Fruit fly (Drosophila melanogaster) whole organism, embryonic: Measurements from ENCODE around the gene Ir68b.
A peak's percentile ranks its signal among the peaks of the same experiment; 100 is the strongest.

Experiments
- B-H2 ChIP-seq: fragments of 200-800 bp; sonication (Bioruptor generic); optimal IDR thresholded peaks from 2 replicates; lab custom pipeline; 2018; ENCODE audit warnings: missing biosample characterization, mild to moderate bottlenecking, missing genetic modification characterization
- Blimp-1 ChIP-seq: fragments of 200-800 bp; sonication (Bioruptor generic); optimal IDR thresholded peaks from 3 replicates; lab custom pipeline; 2018; ENCODE audit warnings: missing biosample characterization, missing genetic modification characterization, mild to moderate bottlenecking, moderate library complexity, missing genetic modification reagents
- BtbVII ChIP-seq: fragments of 200-800 bp; sonication (Bioruptor generic); optimal IDR thresholded peaks from 3 replicates; lab custom pipeline; 2017; ENCODE audit warnings: missing biosample characterization, mild to moderate bottlenecking, missing genetic modification characterization
- CG10321 ChIP-seq: fragments of 200-800 bp; sonication (Bioruptor generic); IDR thresholded peaks from 2 replicates; pipeline ENCODE4 v1.3.6; 2022; ENCODE audit warnings: missing biosample characterization, missing genetic modification characterization
- CG10959 ChIP-seq: fragments of 200-800 bp; sonication (Bioruptor generic); IDR thresholded peaks from 2 replicates; pipeline ENCODE4 v1.3.6; 2022; ENCODE audit warnings: missing biosample characterization, missing genetic modification characterization
- CG11247 ChIP-seq: fragments of 200-800 bp; sonication (Bioruptor generic); IDR thresholded peaks from 2 replicates; pipeline ENCODE4 v1.3.6; 2022; ENCODE audit warnings: missing biosample characterization, missing genetic modification characterization
- CG12299 ChIP-seq: fragments of 200-800 bp; sonication (Bioruptor generic); optimal IDR thresholded peaks from 2 replicates; lab custom pipeline; 2018; ENCODE audit warnings: missing biosample characterization, mild to moderate bottlenecking, missing genetic modification characterization
- CG13624 ChIP-seq: fragments of 200-800 bp; sonication (Bioruptor generic); optimal IDR thresholded peaks from 2 replicates; lab custom pipeline; 2016; ENCODE audit warnings: missing biosample characterization, missing genetic modification characterization
- CG13894 ChIP-seq: fragments of 200-800 bp; sonication (Bioruptor generic); optimal IDR thresholded peaks from 3 replicates; lab custom pipeline; 2018; ENCODE audit warnings: missing biosample characterization, mild to moderate bottlenecking, missing genetic modification characterization, moderate library complexity
- CG14965 ChIP-seq: fragments of 200-800 bp; sonication (Bioruptor generic); optimal IDR thresholded peaks from 2 replicates; lab custom pipeline; 2016; ENCODE audit warnings: missing biosample characterization, missing genetic modification characterization, borderline replicate concordance
- CG1603 ChIP-seq: fragments of 200-800 bp; sonication (Bioruptor generic); optimal IDR thresholded peaks from 2 replicates; lab custom pipeline; 2019; ENCODE audit warnings: missing biosample characterization, mild to moderate bottlenecking, missing genetic modification characterization, moderate library complexity
- CG16815 ChIP-seq: fragments of 200-800 bp; sonication (Bioruptor generic); optimal IDR thresholded peaks from 3 replicates; lab custom pipeline; 2017; ENCODE audit warnings: missing biosample characterization, mild to moderate bottlenecking, missing genetic modification characterization
- CG2116 ChIP-seq: fragments of 200-800 bp; sonication (Bioruptor generic); optimal IDR thresholded peaks from 3 replicates; lab custom pipeline; 2018; ENCODE audit warnings: missing biosample characterization, mild to moderate bottlenecking, missing genetic modification characterization
- CG30020 ChIP-seq: fragments of 200-800 bp; optimal IDR thresholded peaks from 2 replicates; lab custom pipeline; 2019; ENCODE audit warnings: missing biosample characterization, mild to moderate bottlenecking, missing genetic modification characterization, moderate library complexity
- CG30403 ChIP-seq: fragments of 200-800 bp; sonication (Bioruptor generic); optimal IDR thresholded peaks from 3 replicates; lab custom pipeline; 2016; ENCODE audit warnings: missing biosample characterization, missing genetic modification characterization
- CG3995 ChIP-seq: fragments of 200-800 bp; sonication (Bioruptor generic); optimal IDR thresholded peaks from 3 replicates; lab custom pipeline; 2016; ENCODE audit warnings: missing biosample characterization, missing genetic modification characterization
- CG4282 ChIP-seq: fragments of 200-800 bp; sonication (Bioruptor generic); optimal IDR thresholded peaks from 2 replicates; lab custom pipeline; 2016; ENCODE audit warnings: missing biosample characterization, missing genetic modification characterization
- CG43689 ChIP-seq: fragments of 200-800 bp; sonication (Bioruptor generic); IDR thresholded peaks from 2 replicates; pipeline ENCODE4 v1.3.6; 2022; ENCODE audit warnings: missing biosample characterization, missing genetic modification characterization
- CG4404 ChIP-seq: fragments of 200-800 bp; sonication (Bioruptor generic); IDR thresholded peaks from 2 replicates; pipeline ENCODE4 v1.3.6; 2022; ENCODE audit warnings: missing biosample characterization, missing genetic modification characterization
- CG4424 ChIP-seq: fragments of 200-800 bp; sonication (Bioruptor generic); optimal IDR thresholded peaks from 3 replicates; lab custom pipeline; 2016; ENCODE audit warnings: missing biosample characterization, missing genetic modification characterization
- CG4707 ChIP-seq: fragments of 200-800 bp; sonication (Bioruptor generic); optimal IDR thresholded peaks from 2 replicates; lab custom pipeline; 2018; ENCODE audit warnings: missing biosample characterization, mild to moderate bottlenecking, missing genetic modification characterization, moderate library complexity
- CG6854 ChIP-seq: fragments of 200-800 bp; sonication (Bioruptor generic); optimal IDR thresholded peaks from 3 replicates; lab custom pipeline; 2017; ENCODE audit warnings: missing biosample characterization, mild to moderate bottlenecking, missing genetic modification characterization
- CG9817 ChIP-seq: fragments of 200-800 bp; sonication (Bioruptor generic); optimal IDR thresholded peaks from 2 replicates; lab custom pipeline; 2018; ENCODE audit warnings: missing biosample characterization, mild to moderate bottlenecking, missing genetic modification characterization, moderate library complexity
- Eip74EF ChIP-seq, 2 experiments: fragments of 200-800 bp in 1 of 2; fragments of >200 bp in 1 of 2; sonication (Bioruptor generic) in 1 of 2; optimal IDR thresholded peaks; 2 replicates each; lab custom pipeline; 2017 to 2019; ENCODE audit warnings: missing biosample characterization in 2 of 2, missing genetic modification characterization in 2 of 2, mild to moderate bottlenecking in 1 of 2, moderate library complexity in 1 of 2
- Ets97D ChIP-seq: fragments of 200-800 bp; sonication (Bioruptor generic); optimal IDR thresholded peaks from 3 replicates; lab custom pipeline; 2016; ENCODE audit warnings: missing biosample characterization, missing genetic modification characterization
- Fer1 ChIP-seq: fragments of 200-800 bp; sonication (Bioruptor generic); optimal IDR thresholded peaks from 2 replicates; lab custom pipeline; 2017; ENCODE audit warnings: missing biosample characterization, mild to moderate bottlenecking, missing genetic modification characterization
- Hr51 ChIP-seq, 2 experiments: fragments of 200-800 bp; sonication (Bioruptor generic); optimal IDR thresholded peaks; 2 replicates in 1 of 2; 3 replicates in 1 of 2; lab custom pipeline; 2016 to 2018; ENCODE audit warnings: missing biosample characterization in 2 of 2, missing genetic modification characterization in 2 of 2, mild to moderate bottlenecking in 1 of 2, moderate library complexity in 1 of 2
- NfI ChIP-seq: fragments of 200-800 bp; sonication (Bioruptor generic); optimal IDR thresholded peaks from 3 replicates; lab custom pipeline; 2018; ENCODE audit warnings: missing biosample characterization, mild to moderate bottlenecking, missing genetic modification characterization, moderate library complexity
- Vsx1 ChIP-seq: fragments of 200-800 bp; sonication (Bioruptor generic); optimal IDR thresholded peaks from 2 replicates; lab custom pipeline; 2017; ENCODE audit warnings: missing biosample characterization, mild to moderate bottlenecking, missing genetic modification characterization, missing genetic modification reagents
- al ChIP-seq: fragments of 200-800 bp; sonication (Bioruptor generic); IDR thresholded peaks from 2 replicates; pipeline ENCODE4 v1.3.6; 2022; ENCODE audit warnings: missing biosample characterization, missing genetic modification characterization
- chif ChIP-seq, 2 experiments: fragments of 200-800 bp; sonication (Bioruptor generic); optimal IDR thresholded peaks; 3 replicates each; lab custom pipeline; 2016; ENCODE audit warnings: missing biosample characterization in 2 of 2, missing genetic modification characterization in 2 of 2
- corto ChIP-seq: fragments of 200-800 bp; sonication (Bioruptor generic); optimal IDR thresholded peaks from 2 replicates; lab custom pipeline; 2016; ENCODE audit warnings: missing biosample characterization, mild to moderate bottlenecking, missing genetic modification characterization, moderate library complexity
- crol ChIP-seq: fragments of 200-800 bp; sonication (Bioruptor generic); IDR thresholded peaks from 2 replicates; pipeline ENCODE4 v1.3.6; 2022; ENCODE audit warnings: missing biosample characterization, missing genetic modification characterization
- dati ChIP-seq: fragments of 200-800 bp; sonication (Bioruptor generic); IDR thresholded peaks from 2 replicates; pipeline ENCODE4 v1.3.6; 2022; ENCODE audit warnings: missing biosample characterization, missing genetic modification characterization
- fd96Cb ChIP-seq: fragments of 200-800 bp; sonication (Bioruptor generic); optimal IDR thresholded peaks from 2 replicates; lab custom pipeline; 2018; ENCODE audit warnings: missing biosample characterization, mild to moderate bottlenecking, missing genetic modification characterization, moderate library complexity
- gsb-n ChIP-seq: fragments of 200-800 bp; sonication (Bioruptor generic); optimal IDR thresholded peaks from 3 replicates; lab custom pipeline; 2018; ENCODE audit warnings: missing biosample characterization, mild to moderate bottlenecking, missing genetic modification characterization
- kay ChIP-seq: fragments of 200-800 bp; sonication (Bioruptor generic); optimal IDR thresholded peaks from 2 replicates; lab custom pipeline; 2016; ENCODE audit warnings: missing biosample characterization, missing genetic modification characterization
- kni ChIP-seq: fragments of 200-800 bp; sonication (Bioruptor generic); optimal IDR thresholded peaks from 3 replicates; lab custom pipeline; 2017; ENCODE audit warnings: mild to moderate bottlenecking, missing biosample characterization, missing genetic modification reagents, missing genetic modification characterization
- nerfin-2 ChIP-seq: fragments of 200-800 bp; sonication (Bioruptor generic); IDR thresholded peaks from 2 replicates; pipeline ENCODE4 v1.3.6; 2022; ENCODE audit warnings: missing biosample characterization, missing genetic modification characterization; ENCODE audit not compliant: partially characterized antibody
- odd ChIP-seq: fragments of 200-800 bp; sonication (Bioruptor generic); optimal IDR thresholded peaks from 2 replicates; lab custom pipeline; 2017; ENCODE audit warnings: missing biosample characterization, mild to moderate bottlenecking, missing genetic modification characterization
- pb ChIP-seq: fragments of 200-800 bp; sonication (Bioruptor generic); optimal IDR thresholded peaks from 3 replicates; lab custom pipeline; 2016; ENCODE audit warnings: missing biosample characterization, missing genetic modification characterization
- rib ChIP-seq: fragments of 200-800 bp; sonication (Bioruptor generic); IDR thresholded peaks from 2 replicates; pipeline ENCODE4 v1.3.6; 2022; ENCODE audit warnings: missing biosample characterization, missing genetic modification characterization
- shn ChIP-seq: fragments of 200-800 bp; sonication (Bioruptor generic); optimal IDR thresholded peaks from 3 replicates; lab custom pipeline; 2016; ENCODE audit warnings: missing biosample characterization, missing genetic modification characterization
- sob ChIP-seq: fragments of 200-800 bp; sonication (Bioruptor generic); IDR thresholded peaks from 2 replicates; pipeline ENCODE4 v1.3.6; 2022; ENCODE audit warnings: missing biosample characterization, missing genetic modification characterization
- trh ChIP-seq: fragments of 200-800 bp; sonication (Bioruptor generic); optimal IDR thresholded peaks from 2 replicates; lab custom pipeline; 2016; ENCODE audit warnings: missing biosample characterization, missing genetic modification characterization
- wek ChIP-seq: fragments of 200-800 bp; sonication (Bioruptor generic); optimal IDR thresholded peaks from 3 replicates; lab custom pipeline; 2018; ENCODE audit warnings: missing biosample characterization, mild to moderate bottlenecking, missing genetic modification characterization, moderate library complexity
- zf30C ChIP-seq: fragments of 200-800 bp; sonication (Bioruptor generic); optimal IDR thresholded peaks from 3 replicates; lab custom pipeline; 2018; ENCODE audit warnings: missing biosample characterization, mild to moderate bottlenecking, missing genetic modification characterization
- zfh1 ChIP-seq: fragments of 200-800 bp; sonication (Bioruptor generic); IDR thresholded peaks from 3 replicates; pipeline ENCODE4 v1.3.6; 2022; ENCODE audit warnings: missing biosample characterization, missing genetic modification characterization

Ir68b gene

DNA sequence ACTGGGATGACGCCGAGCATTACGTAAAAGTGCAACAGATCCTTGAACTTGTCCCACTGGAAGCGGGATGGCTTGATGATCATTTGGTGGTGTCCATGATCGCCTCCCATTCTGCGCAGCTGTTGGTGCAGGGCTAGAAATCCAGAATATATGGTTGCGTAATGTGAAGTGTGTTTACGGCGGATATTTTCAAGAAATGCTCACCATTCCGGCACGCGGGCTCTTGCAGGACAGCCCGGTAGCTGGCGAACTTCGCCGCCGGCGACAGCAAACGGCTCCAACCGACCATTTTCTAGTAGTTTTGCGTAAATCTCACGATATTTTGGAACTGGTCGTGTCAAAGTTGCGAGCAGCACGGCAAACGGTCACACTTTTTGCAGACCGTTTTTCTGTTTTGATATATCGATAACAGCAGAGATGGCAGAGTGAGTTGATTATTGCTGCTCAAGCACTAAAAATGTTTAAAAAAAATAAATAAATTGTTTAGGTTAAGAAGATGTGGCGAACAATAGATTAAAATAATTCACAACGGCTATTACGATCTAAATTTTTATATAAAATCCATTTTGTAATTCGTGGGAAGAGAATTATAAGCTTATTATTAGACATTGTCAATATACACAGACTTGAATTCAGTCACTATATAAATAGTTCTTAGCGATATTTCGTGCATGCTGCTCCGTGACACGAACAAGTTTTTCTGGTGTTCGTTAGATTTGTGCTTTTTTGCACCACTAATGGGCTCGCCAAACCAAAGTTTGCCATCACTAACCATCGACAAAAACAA, 11.1 kb upstream of the Ir68b start, which contains the start of the genes ND-SGDH and RhoGAP68F (continued):
- peak; percentile 77 for TF ChIP-seq CG30020
- TF ChIP-seq BtbVII (GFP tag; lab: Kevin White, UChicago): peak; percentile 41
- peak; percentile 56 for TF ChIP-seq Blimp-1
- peak in 1 of 2 experiments; percentile 28 for TF ChIP-seq Eip74EF (GFP tag; optimal IDR thresholded peaks at IDR 0.05; lab: Kevin White, UChicago)
- TF ChIP-seq CG13624: peak; percentile 69
- TF ChIP-seq CG43689 (GFP tag; lab: Robert Waterston, UW): no peak
- TF ChIP-seq CG3995 (GFP tag; lab: Kevin White, UChicago): peak; percentile 91
- TF ChIP-seq B-H2 (GFP tag; lab: Kevin White, UChicago): peak; percentile 77
- TF ChIP-seq CG6854 (GFP tag; lab: Kevin White, UChicago): no peak
- peak; percentile 38 to 51 for TF ChIP-seq chif (GFP tag; optimal IDR thresholded peaks at IDR 0.05; lab: Kevin White, UChicago)
- TF ChIP-seq CG30403 (GFP tag; lab: Kevin White, UChicago): peak; percentile 90
- TF ChIP-seq odd: no peak
- TF ChIP-seq CG16815: peak; percentile 73
- peak; percentile 62 for TF ChIP-seq Vsx1 (GFP tag; lab: Kevin White, UChicago)
- TF ChIP-seq CG14965 (GFP tag; lab: Kevin White, UChicago): no peak
- peak; percentile 57 for TF ChIP-seq kay (GFP tag; lab: Kevin White, UChicago)
- TF ChIP-seq CG9817: peak; percentile 83
- TF ChIP-seq CG11247 (GFP tag; lab: Robert Waterston, UW): peak; percentile 54
- peak; percentile 71 for TF ChIP-seq corto
- TF ChIP-seq CG4707 (GFP tag; lab: Kevin White, UChicago): no peak
- TF ChIP-seq trh (GFP tag; lab: Kevin White, UChicago): peak; percentile 44
- peak; percentile 79 for TF ChIP-seq sob (GFP tag; lab: Robert Waterston, UW)
- no peak for TF ChIP-seq CG10321 (GFP tag; lab: Robert Waterston, UW)
- TF ChIP-seq pb: peak; percentile 28
- TF ChIP-seq rib (GFP tag; lab: Robert Waterston, UW): peak; percentile 54; the same call in 1 of the 2 replicates
- TF ChIP-seq kni: peak; percentile 33
- peak; percentile 81 for TF ChIP-seq CG4404 (GFP tag; lab: Robert Waterston, UW)
- no peak for TF ChIP-seq wek (GFP tag; lab: Kevin White, UChicago)
- TF ChIP-seq CG2116 (GFP tag; lab: Kevin White, UChicago): peak; percentile 75
- TF ChIP-seq CG13894 (tag; lab: Kevin White, UChicago): peak; percentile 65
- peak; percentile 76 for TF ChIP-seq nerfin-2 (GFP tag; lab: Robert Waterston, UW)
- TF ChIP-seq Ets97D (GFP tag; lab: Kevin White, UChicago): peak; percentile 53
- TF ChIP-seq al (GFP tag; lab: Robert Waterston, UW): peak; percentile 72
- TF ChIP-seq Hr51 (GFP tag; optimal IDR thresholded peaks at IDR 0.05; lab: Kevin White, UChicago): peak; percentile 71 to 76
- peak; percentile 66 for TF ChIP-seq fd96Cb
- TF ChIP-seq CG12299 (tag; lab: Kevin White, UChicago): no peak
- TF ChIP-seq dati (GFP tag; lab: Robert Waterston, UW): no peak
- peak; percentile 18 for TF ChIP-seq CG1603
- TF ChIP-seq Fer1 (GFP tag; lab: Kevin White, UChicago): peak; percentile 30
- peak; percentile 69 for TF ChIP-seq shn (GFP tag; lab: Kevin White, UChicago)
- TF ChIP-seq CG4424 (GFP tag; lab: Kevin White, UChicago): peak; percentile 73
- TF ChIP-seq CG4282 (GFP tag; lab: Kevin White, UChicago): peak; percentile 20
- TF ChIP-seq crol (GFP tag; lab: Robert Waterston, UW): no peak
- TF ChIP-seq zfh1: peak; percentile 60; the same call in 2 of the 3 replicates
- TF ChIP-seq zf30C: no peak
- peak; percentile 67 for TF ChIP-seq gsb-n
- peak; percentile 74 for TF ChIP-seq NfI (GFP tag; lab: Kevin White, UChicago)
- TF ChIP-seq CG10959 (GFP tag; lab: Robert Waterston, UW): peak; percentile 55; the same call in 1 of the 2 replicates
